Worm (Caenorhabditis elegans) whole organism, L4 larva: Measurements from ENCODE around the gene F18E3.12.

Experiments
- D1046.2 ChIP-seq: fragments of 200-800 bp; sonication (Bioruptor generic); IDR thresholded peaks from 2 replicates; pipeline ENCODE4 v1.3.6; 2022; ENCODE audit warnings: missing genetic modification characterization, missing compliant biosample characterization
- F10B5.3 ChIP-seq: sonication (generic microtip); optimal IDR thresholded peaks from 2 replicates; lab custom pipeline; 2016; ENCODE audit warnings: mild to moderate bottlenecking, missing genetic modification characterization, missing compliant biosample characterization
- F37D6.2 ChIP-seq: sonication (generic microtip); optimal IDR thresholded peaks from 2 replicates; lab custom pipeline; 2016; ENCODE audit warnings: mild to moderate bottlenecking, missing genetic modification characterization, missing compliant biosample characterization
- F49E8.2 ChIP-seq: sonication (generic microtip); optimal IDR thresholded peaks from 2 replicates; lab custom pipeline; 2016; ENCODE audit warnings: missing compliant biosample characterization, mild to moderate bottlenecking, missing genetic modification characterization, borderline replicate concordance
- Y48G9A.11 ChIP-seq: fragments of 200-800 bp; sonication (Bioruptor generic); IDR thresholded peaks from 2 replicates; pipeline ENCODE4 v1.3.6; 2022; ENCODE audit warnings: missing genetic modification reagents, missing genetic modification characterization, missing compliant biosample characterization
- ZK546.5 ChIP-seq, 2 experiments: sonication (generic microtip); optimal IDR thresholded peaks; 2 replicates each; lab custom pipeline; 2017; ENCODE audit warnings: missing biosample characterization in 2 of 2, missing genetic modification characterization in 2 of 2
- aha-1 ChIP-seq: fragments of 150-350 bp; peaks from one replicate; lab custom pipeline; 2014; ENCODE audit warnings: missing biosample characterization, missing genetic modification characterization
- ama-1 ChIP-seq: fragments of 150-350 bp; optimal IDR thresholded peaks from 2 replicates; lab custom pipeline; 2014; ENCODE audit warnings: inconsistent platforms, mixed read lengths
- attf-4 ChIP-seq: sonication (generic microtip); optimal IDR thresholded peaks from 3 replicates; lab custom pipeline; 2017; ENCODE audit warnings: missing biosample characterization, missing genetic modification characterization
- ceh-20 ChIP-seq: fragments of 200-800 bp; sonication (Bioruptor generic); IDR thresholded peaks from 2 replicates; pipeline ENCODE4 v1.3.6; 2022; ENCODE audit warnings: missing genetic modification reagents, missing genetic modification characterization, missing compliant biosample characterization
- daf-8 ChIP-seq: fragments of 200-800 bp; sonication (Bioruptor generic); IDR thresholded peaks from 2 replicates; pipeline ENCODE4 v1.3.6; 2022; ENCODE audit warnings: missing genetic modification characterization, missing compliant biosample characterization
- dmd-6 ChIP-seq: fragments of 200-800 bp; sonication (Bioruptor generic); IDR thresholded peaks from 2 replicates; pipeline ENCODE4 v1.3.6; 2022; ENCODE audit warnings: missing genetic modification reagents, missing genetic modification characterization, missing compliant biosample characterization
- dmd-8 ChIP-seq: fragments of 200-800 bp; sonication (Bioruptor generic); IDR thresholded peaks from 2 replicates; pipeline ENCODE4 v1.3.6; 2022; ENCODE audit warnings: missing genetic modification characterization, missing compliant biosample characterization
- dmd-9 ChIP-seq: fragments of 200-800 bp; sonication (Bioruptor generic); IDR thresholded peaks from 2 replicates; pipeline ENCODE4 v1.3.6; 2022; ENCODE audit warnings: missing genetic modification reagents, missing genetic modification characterization, missing compliant biosample characterization
- dve-1 ChIP-seq: sonication (generic microtip); optimal IDR thresholded peaks from 2 replicates; lab custom pipeline; 2017; ENCODE audit warnings: antibody characterized with exemption, mild to moderate bottlenecking, missing genetic modification characterization, missing compliant biosample characterization; ENCODE audit not compliant: insufficient read depth
- egl-27 ChIP-seq: sonication (generic microtip); optimal IDR thresholded peaks from 3 replicates; lab custom pipeline; 2017; ENCODE audit warnings: missing biosample characterization, missing genetic modification reagents, missing genetic modification characterization
- egl-43 ChIP-seq: fragments of 200-800 bp; sonication (Bioruptor generic); IDR thresholded peaks from 2 replicates; pipeline ENCODE4 v1.3.6; 2022; ENCODE audit warnings: missing genetic modification reagents, missing genetic modification characterization, missing compliant biosample characterization
- gei-8 ChIP-seq: fragments of 200-800 bp; sonication (Bioruptor generic); optimal IDR thresholded peaks from 2 replicates; lab custom pipeline; 2018; ENCODE audit warnings: mild to moderate bottlenecking, missing genetic modification characterization, missing compliant biosample characterization
- hlh-30 ChIP-seq: sonication (generic microtip); optimal IDR thresholded peaks from 2 replicates; lab custom pipeline; 2017; ENCODE audit warnings: antibody characterized with exemption, mild to moderate bottlenecking, missing genetic modification characterization, missing compliant biosample characterization; ENCODE audit not compliant: insufficient read depth
- jun-1 ChIP-seq: fragments of 150-350 bp; optimal IDR thresholded peaks from 2 replicates; lab custom pipeline; 2014; ENCODE audit warnings: missing biosample characterization, missing genetic modification reagents, missing genetic modification characterization
- lim-7 ChIP-seq: fragments of 200-800 bp; sonication (Bioruptor generic); IDR thresholded peaks from 2 replicates; pipeline ENCODE4 v1.3.6; 2022; ENCODE audit warnings: missing genetic modification characterization, missing compliant biosample characterization
- lin-1 ChIP-seq: fragments of 200-800 bp; sonication (Bioruptor generic); IDR thresholded peaks from 2 replicates; pipeline ENCODE4 v1.3.6; 2022; ENCODE audit warnings: missing genetic modification reagents, missing genetic modification characterization, missing compliant biosample characterization
- lir-3 ChIP-seq: sonication (generic microtip); optimal IDR thresholded peaks from 2 replicates; lab custom pipeline; 2016; ENCODE audit warnings: mild to moderate bottlenecking, missing genetic modification characterization, missing compliant biosample characterization
- mes-2 ChIP-seq: sonication (generic microtip); optimal IDR thresholded peaks from 2 replicates; lab custom pipeline; 2016; ENCODE audit warnings: missing genotype, mild to moderate bottlenecking, missing genetic modification characterization, missing compliant biosample characterization; ENCODE audit not compliant: poor library complexity, severe bottlenecking
- mxl-2 ChIP-seq: fragments of 200-800 bp; sonication (Bioruptor generic); conservative IDR thresholded peaks from 2 replicates; pipeline ENCODE4 v1.3.6; 2022; ENCODE audit warnings: missing genetic modification reagents, missing genetic modification characterization, missing compliant biosample characterization
- mxl-3 ChIP-seq: fragments of 200-800 bp; sonication (Bioruptor generic); optimal IDR thresholded peaks from 2 replicates; lab custom pipeline; 2018; ENCODE audit warnings: mild to moderate bottlenecking, missing genetic modification characterization, missing compliant biosample characterization
- nhr-10 ChIP-seq: fragments of 150-350 bp; optimal IDR thresholded peaks from 2 replicates; lab custom pipeline; 2014; ENCODE audit warnings: missing biosample characterization, missing genetic modification characterization
- nhr-111 ChIP-seq: fragments of 200-800 bp; sonication (Bioruptor generic); optimal IDR thresholded peaks from 2 replicates; lab custom pipeline; 2018; ENCODE audit warnings: mild to moderate bottlenecking, missing genetic modification characterization, missing compliant biosample characterization
- nhr-28 ChIP-seq: fragments of 150-350 bp; optimal IDR thresholded peaks from 2 replicates; lab custom pipeline; 2014; ENCODE audit warnings: missing biosample characterization, missing genetic modification characterization
- nhr-41 ChIP-seq: fragments of 200-800 bp; sonication (Bioruptor generic); IDR thresholded peaks from 2 replicates; pipeline ENCODE4 v1.3.6; 2022; ENCODE audit warnings: missing genetic modification reagents, missing genetic modification characterization, missing compliant biosample characterization
- nhr-6 ChIP-seq: fragments of 150-350 bp; optimal IDR thresholded peaks from 2 replicates; lab custom pipeline; 2014; ENCODE audit warnings: missing biosample characterization, missing genetic modification characterization
- nhr-76 ChIP-seq: fragments of 150-350 bp; optimal IDR thresholded peaks from 2 replicates; lab custom pipeline; 2014; ENCODE audit warnings: missing biosample characterization, missing genetic modification characterization
- nhr-77 ChIP-seq: fragments of 150-350 bp; optimal IDR thresholded peaks from 2 replicates; lab custom pipeline; 2014; ENCODE audit warnings: missing biosample characterization, missing genetic modification characterization
- saeg-2 ChIP-seq: fragments of 200-800 bp; sonication (Bioruptor generic); IDR thresholded peaks from 2 replicates; pipeline ENCODE4 v1.3.6; 2022; ENCODE audit warnings: missing genetic modification reagents, missing genetic modification characterization, missing compliant biosample characterization
- skn-1 ChIP-seq: fragments of 150-350 bp; optimal IDR thresholded peaks from 2 replicates; lab custom pipeline; 2014; ENCODE audit warnings: missing biosample characterization, missing genetic modification characterization
- spr-3 ChIP-seq: fragments of 200-800 bp; sonication (Bioruptor generic); optimal IDR thresholded peaks from 2 replicates; lab custom pipeline; 2018; ENCODE audit warnings: mild to moderate bottlenecking, missing genetic modification characterization, missing compliant biosample characterization
- tag-97 ChIP-seq: fragments of 200-800 bp; sonication (Bioruptor generic); IDR thresholded peaks from 2 replicates; pipeline ENCODE4 v1.3.6; 2022; ENCODE audit warnings: missing genetic modification characterization, missing compliant biosample characterization
- tra-1 ChIP-seq: fragments of 200-800 bp; sonication (Bioruptor generic); IDR thresholded peaks from 2 replicates; pipeline ENCODE4 v1.3.6; 2022; ENCODE audit warnings: missing genetic modification reagents, missing genetic modification characterization, missing compliant biosample characterization
- unc-62 ChIP-seq, 3 experiments: fragments of 150-350 bp in 1 of 3; sonication (generic microtip); optimal IDR thresholded peaks in 2 of 3; peaks in 1 of 3; 1 replicate in 1 of 3; 2 replicates in 2 of 3; lab custom pipeline; 2014 to 2017; ENCODE audit warnings: missing biosample characterization in 3 of 3, missing genetic modification characterization in 3 of 3, missing genetic modification reagents in 3 of 3, missing genotype in 1 of 3
- vab-7 ChIP-seq: fragments of 200-800 bp; sonication (Bioruptor generic); IDR thresholded peaks from 2 replicates; pipeline ENCODE4 v1.3.6; 2022; ENCODE audit warnings: missing genetic modification reagents, missing genetic modification characterization, missing compliant biosample characterization
- zfp-3 ChIP-seq: fragments of 200-800 bp; sonication (Bioruptor generic); conservative IDR thresholded peaks from 2 replicates; pipeline ENCODE4 v1.3.6; 2022; ENCODE audit warnings: missing genetic modification reagents, missing genetic modification characterization, missing compliant biosample characterization
- ztf-11 ChIP-seq: fragments of 150-350 bp; optimal IDR thresholded peaks from 2 replicates; lab custom pipeline; 2014; ENCODE audit warnings: missing biosample characterization, missing genetic modification characterization

The F18E3.12 gene

DNA sequence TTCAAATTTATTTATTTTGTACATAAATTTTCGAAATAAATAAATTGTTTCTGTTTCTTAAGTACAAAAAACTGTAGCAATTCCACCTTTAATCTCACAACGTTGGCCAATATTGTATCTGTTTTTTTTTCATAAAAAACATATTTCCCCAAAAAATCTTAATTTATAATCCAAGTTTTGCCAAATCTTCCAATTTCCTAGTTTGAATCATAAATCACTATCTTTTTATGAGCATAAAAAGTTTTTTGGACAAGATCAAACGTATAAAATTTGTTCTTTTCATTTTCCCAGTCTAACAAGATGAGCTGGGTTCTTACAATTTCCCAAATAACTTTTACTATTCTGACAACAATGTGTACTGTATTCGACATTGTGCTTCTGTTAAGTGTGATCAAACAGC lies 5.4 kb downstream of the F18E3.12 start, which contains the start of gene srxa-4:
Gene srxa-4 (plus strand): TSS at position 301 of the 400 bp plus-strand sequence.
- TF ChIP-seq nhr-41 (GFP tag; lab: Robert Waterston, UW) (no peak), D1046.2 (GFP tag; lab: Robert Waterston, UW) (no peak), skn-1 (no peak), unc-62 (GFP tag; optimal IDR thresholded peaks at IDR 0.05 in 1 of 2; lab: Kevin White, UChicago) (no peak), unc-62 (tag; optimal IDR thresholded peaks at IDR 0.05; lab: Kevin White, UChicago) (no peak), ama-1 (lab: Kevin White, UChicago) (no peak), F37D6.2 (tag; lab: Kevin White, UChicago) (no peak), lim-7 (GFP tag; lab: Robert Waterston, UW) (no peak), egl-27 (tag; lab: Kevin White, UChicago) (no peak), F49E8.2 (tag; lab: Kevin White, UChicago) (no peak), nhr-111 (GFP tag; lab: Kevin White, UChicago) (no peak), mxl-3 (GFP tag; lab: Kevin White, UChicago) (no peak), spr-3 (no peak), lir-3 (tag; lab: Kevin White, UChicago) (no peak), Y48G9A.11 (GFP tag; lab: Robert Waterston, UW) (no peak), lin-1 (GFP tag; lab: Robert Waterston, UW) (no peak), attf-4 (tag; lab: Kevin White, UChicago) (no peak), nhr-76 (tag; lab: Kevin White, UChicago) (no peak), dmd-6 (GFP tag; lab: Robert Waterston, UW) (no peak), gei-8 (GFP tag; lab: Kevin White, UChicago) (no peak)
- TF ChIP-seq, all 104 proteins: peak for 0

DNA sequence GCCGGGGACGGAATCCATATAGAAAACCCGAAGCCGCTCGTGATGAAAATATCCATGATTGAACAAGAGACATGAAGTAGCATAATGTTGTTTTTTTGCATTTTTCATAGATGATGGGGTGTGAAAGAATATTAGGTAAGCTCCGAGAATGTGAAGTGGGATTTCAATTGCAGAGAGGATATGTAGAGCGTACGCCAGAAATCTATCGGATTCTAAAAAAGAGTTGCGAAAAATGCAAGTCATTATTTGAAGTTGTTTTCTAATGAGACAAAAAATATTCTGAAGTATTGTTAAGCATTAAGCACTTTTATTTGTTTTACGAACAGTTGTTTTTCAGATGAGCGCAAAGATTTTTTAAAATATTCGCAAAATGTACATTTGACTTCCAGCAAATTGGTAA lies 9.6 kb downstream of the F18E3.12 start, which contains the start of gene F18E3.10:
Gene F18E3.10 (minus strand): TSS at position 101 of the 400 bp plus-strand sequence.
- TF ChIP-seq lir-3 (tag; lab: Kevin White, UChicago) (no peak), dmd-8 (no peak), ZK546.5 (tag; optimal IDR thresholded peaks at IDR 0.05; lab: Kevin White, UChicago) (no peak), tra-1 (GFP tag; lab: Robert Waterston, UW) (no peak), unc-62 (GFP tag; optimal IDR thresholded peaks at IDR 0.05 in 1 of 2; lab: Kevin White, UChicago) (peak in 1 of 2 experiments; percentile 74), unc-62 (tag; optimal IDR thresholded peaks at IDR 0.05; lab: Kevin White, UChicago) (no peak), hlh-30 (tag; lab: Kevin White, UChicago) (no peak)

DNA sequence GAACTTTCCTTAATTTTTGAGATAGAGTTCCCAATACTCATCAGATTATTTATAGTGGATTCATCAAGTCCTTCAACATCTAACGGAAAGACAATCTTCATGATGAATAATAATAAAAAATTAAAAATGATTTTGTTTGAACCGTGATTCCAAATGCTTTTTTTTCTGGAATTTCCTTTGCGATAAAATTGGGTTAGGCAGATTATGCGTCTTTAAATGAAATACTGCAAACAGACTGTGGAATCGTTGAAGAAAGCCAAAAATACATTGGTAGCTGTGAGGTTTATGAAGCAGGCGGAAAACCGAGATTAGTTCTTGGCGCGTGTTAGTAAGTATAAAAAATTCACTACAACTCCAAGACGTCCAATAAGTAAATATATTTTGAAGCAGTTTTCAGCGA lies 11.8 kb downstream of the F18E3.12 start, which contains the start of gene srw-68:
Gene srw-68 (minus strand): TSS at position 101 of the 400 bp plus-strand sequence.
- no peak for TF ChIP-seq nhr-28 (tag; lab: Kevin White, UChicago)
- TF ChIP-seq F10B5.3: no peak
- TF ChIP-seq saeg-2: no peak
- TF ChIP-seq skn-1: no peak
- no peak for TF ChIP-seq nhr-111 (GFP tag; lab: Kevin White, UChicago)
- TF ChIP-seq mes-2 (tag; lab: Kevin White, UChicago): no peak
- no peak for TF ChIP-seq nhr-77 (tag; lab: Kevin White, UChicago)
- TF ChIP-seq zfp-3 (GFP tag; lab: Robert Waterston, UW): no peak
- no peak for TF ChIP-seq F37D6.2 (tag; lab: Kevin White, UChicago)
- TF ChIP-seq vab-7: no peak

DNA sequence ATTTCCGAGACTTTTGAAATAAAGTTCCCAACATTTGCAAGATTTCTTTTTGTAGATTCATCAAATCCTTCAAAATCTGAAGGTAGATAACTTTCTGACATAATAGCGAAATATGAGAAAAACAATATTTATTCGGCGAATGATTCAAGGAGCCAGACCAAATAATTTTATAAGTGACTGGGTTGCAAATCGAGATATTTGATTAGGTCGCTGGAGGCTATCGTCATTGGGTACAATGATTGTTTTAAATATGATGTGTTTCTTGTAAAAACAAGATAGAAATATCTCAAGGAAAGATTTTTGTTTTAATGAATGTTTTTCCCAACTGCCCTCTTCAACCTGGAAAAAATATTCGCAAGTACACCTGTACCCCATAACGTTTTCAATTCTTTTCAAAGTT lies 14.1 kb downstream of the F18E3.12 start, which contains the start of gene srw-69:
Gene srw-69 (minus strand): TSS at position 101 of the 400 bp plus-strand sequence.
- TF ChIP-seq mxl-2 (GFP tag; lab: Robert Waterston, UW) (no peak), aha-1 (tag; lab: Kevin White, UChicago) (no peak), hlh-30 (tag; lab: Kevin White, UChicago) (no peak), tag-97 (GFP tag; lab: Robert Waterston, UW) (no peak), jun-1 (tag; lab: Kevin White, UChicago) (no peak), nhr-77 (tag; lab: Kevin White, UChicago) (no peak), ceh-20 (GFP tag; lab: Robert Waterston, UW) (no peak), nhr-76 (tag; lab: Kevin White, UChicago) (no peak), vab-7 (no peak), nhr-10 (no peak), daf-8 (GFP tag; lab: Robert Waterston, UW) (no peak), egl-43 (no peak), dmd-9 (GFP tag; lab: Robert Waterston, UW) (no peak), lin-1 (GFP tag; lab: Robert Waterston, UW) (no peak), nhr-6 (tag; lab: Kevin White, UChicago) (no peak), ztf-11 (tag; lab: Kevin White, UChicago) (no peak), attf-4 (tag; lab: Kevin White, UChicago) (no peak), dve-1 (no peak)
